Worm (Caenorhabditis elegans) whole organism, young adult: ENCODE data around the gene B0303.16.
A peak's percentile ranks its signal among the peaks of the same experiment; 100 is the strongest.

Experiments used
- B0019.2 ChIP-seq: fragments of 200-800 bp; sonication (Bioruptor generic); conservative IDR thresholded peaks from 2 replicates; pipeline ENCODE4 v1.3.6; 2022; ENCODE audit warnings: missing genetic modification reagents, missing genetic modification characterization, missing compliant biosample characterization
- C06A6.2 ChIP-seq: fragments of 200-800 bp; sonication (Bioruptor generic); conservative IDR thresholded peaks from 2 replicates; pipeline ENCODE4 v1.3.6; 2022; ENCODE audit warnings: missing genetic modification characterization, missing compliant biosample characterization
- C17E4.6 ChIP-seq: fragments of 200-800 bp; sonication (Bioruptor generic); IDR thresholded peaks from 2 replicates; pipeline ENCODE4 v1.3.6; 2022; ENCODE audit warnings: missing genetic modification reagents, missing genetic modification characterization, missing compliant biosample characterization
- F55B11.4 ChIP-seq: sonication (generic microtip); optimal IDR thresholded peaks from 2 replicates; lab custom pipeline; 2016; ENCODE audit warnings: missing compliant biosample characterization, missing genetic modification characterization, borderline replicate concordance; ENCODE audit not compliant: insufficient read depth
- F57A8.1 ChIP-seq: fragments of 200-800 bp; sonication (Bioruptor generic); optimal IDR thresholded peaks from 2 replicates; lab custom pipeline; 2018; ENCODE audit warnings: mild to moderate bottlenecking, missing genetic modification characterization, moderate library complexity, missing compliant biosample characterization
- T07F8.4 ChIP-seq: sonication (generic microtip); optimal IDR thresholded peaks from 2 replicates; lab custom pipeline; 2016; ENCODE audit warnings: mild to moderate bottlenecking, missing genetic modification characterization, moderate library complexity, missing compliant biosample characterization
- T26A5.8 ChIP-seq: sonication (generic microtip); optimal IDR thresholded peaks from 2 replicates; lab custom pipeline; 2016; ENCODE audit warnings: missing genetic modification characterization, missing compliant biosample characterization
- Y79H2A.3 ChIP-seq: fragments of 200-800 bp; sonication (Bioruptor generic); conservative IDR thresholded peaks from 2 replicates; pipeline ENCODE4 v1.3.6; 2022; ENCODE audit warnings: missing genetic modification reagents, missing genetic modification characterization, missing compliant biosample characterization
- ama-1 ChIP-seq, 3 experiments: fragments of 150-350 bp in 1 of 3; sonication (generic microtip) in 2 of 3; optimal IDR thresholded peaks; 2 replicates each; lab custom pipeline; 2014 to 2018; ENCODE audit warnings: missing biosample characterization in 2 of 3, missing genetic modification characterization in 2 of 3, missing genetic modification reagents in 2 of 3
- atf-7 ChIP-seq: sonication (generic microtip); optimal IDR thresholded peaks from 2 replicates; lab custom pipeline; 2017; ENCODE audit warnings: mild to moderate bottlenecking, missing genetic modification characterization, missing compliant biosample characterization
- athp-1 ChIP-seq: sonication (generic microtip); optimal IDR thresholded peaks from 2 replicates; lab custom pipeline; 2017; ENCODE audit warnings: mild to moderate bottlenecking, missing genetic modification characterization, missing compliant biosample characterization
- attf-3 ChIP-seq: fragments of 200-800 bp; sonication (Bioruptor generic); conservative IDR thresholded peaks from 2 replicates; pipeline ENCODE4 v1.3.6; 2022; ENCODE audit warnings: missing genetic modification reagents, missing genetic modification characterization, missing compliant biosample characterization
- ceh-100 ChIP-seq: fragments of 200-800 bp; sonication (Bioruptor generic); IDR thresholded peaks from 2 replicates; pipeline ENCODE4 v1.3.6; 2022; ENCODE audit warnings: missing genetic modification reagents, missing genetic modification characterization, missing compliant biosample characterization
- ceh-27 ChIP-seq: fragments of 200-800 bp; sonication (Bioruptor generic); optimal IDR thresholded peaks from 2 replicates; lab custom pipeline; 2018; ENCODE audit warnings: mild to moderate bottlenecking, missing genetic modification characterization, moderate library complexity, missing compliant biosample characterization
- ceh-40 ChIP-seq: fragments of 200-800 bp; sonication (Bioruptor generic); IDR thresholded peaks from 2 replicates; pipeline ENCODE4 v1.3.6; 2022; ENCODE audit warnings: missing genetic modification characterization, missing compliant biosample characterization
- ceh-58 ChIP-seq: fragments of 200-800 bp; sonication (Bioruptor generic); IDR thresholded peaks from 2 replicates; pipeline ENCODE4 v1.3.6; 2022; ENCODE audit warnings: missing genetic modification characterization, missing compliant biosample characterization
- ceh-91 ChIP-seq: fragments of 200-800 bp; sonication (Bioruptor generic); IDR thresholded peaks from 2 replicates; pipeline ENCODE4 v1.3.6; 2022; ENCODE audit warnings: missing genetic modification reagents, missing genetic modification characterization, missing compliant biosample characterization
- chd-7 ChIP-seq: sonication (generic microtip); optimal IDR thresholded peaks from 2 replicates; lab custom pipeline; 2016; ENCODE audit warnings: mild to moderate bottlenecking, missing genetic modification characterization, moderate library complexity, missing compliant biosample characterization
- dpff-1 ChIP-seq: sonication (generic microtip); optimal IDR thresholded peaks from 2 replicates; lab custom pipeline; 2017; ENCODE audit warnings: mild to moderate bottlenecking, missing genetic modification characterization, missing compliant biosample characterization
- dpl-1 ChIP-seq: fragments of 150-350 bp; optimal IDR thresholded peaks from 2 replicates; lab custom pipeline; 2014; ENCODE audit warnings: missing biosample characterization, missing genetic modification reagents, missing genetic modification characterization
- efl-1 ChIP-seq: fragments of 150-350 bp; optimal IDR thresholded peaks from 2 replicates; lab custom pipeline; 2014; ENCODE audit warnings: missing biosample characterization, missing genetic modification reagents, missing genetic modification characterization
- ekl-4 ChIP-seq: fragments of 200-800 bp; sonication (Bioruptor generic); IDR thresholded peaks from 2 replicates; pipeline ENCODE4 v1.3.6; 2022; ENCODE audit warnings: missing genetic modification reagents, missing genetic modification characterization, missing compliant biosample characterization
- him-1 ChIP-seq: sonication (generic microtip); optimal IDR thresholded peaks from 2 replicates; lab custom pipeline; 2016; ENCODE audit warnings: missing genotype, missing genetic modification reagents, missing genetic modification characterization, missing compliant biosample characterization
- hmg-1.2 ChIP-seq: fragments of 200-800 bp; sonication (Bioruptor generic); IDR thresholded peaks from 2 replicates; pipeline ENCODE4 v1.3.6; 2022; ENCODE audit warnings: missing genetic modification reagents, missing genetic modification characterization, missing compliant biosample characterization
- let-526 ChIP-seq: fragments of 200-800 bp; sonication (Bioruptor generic); IDR thresholded peaks from 2 replicates; pipeline ENCODE4 v1.3.6; 2022; ENCODE audit warnings: missing genetic modification reagents, missing genetic modification characterization, missing compliant biosample characterization
- lin-35 ChIP-seq, 3 experiments: fragments of 150-350 bp in 2 of 3; sonication (generic microtip) in 1 of 3; optimal IDR thresholded peaks; 2 replicates each; lab custom pipeline; 2014 to 2018; ENCODE audit warnings: missing biosample characterization in 3 of 3, missing genetic modification characterization in 3 of 3, missing genetic modification reagents in 3 of 3
- lin-54 ChIP-seq: fragments of 200-800 bp; sonication (Bioruptor generic); optimal IDR thresholded peaks from 2 replicates; lab custom pipeline; 2018; ENCODE audit warnings: mild to moderate bottlenecking, missing genetic modification characterization, missing compliant biosample characterization
- lsy-27 ChIP-seq: sonication (generic microtip); optimal IDR thresholded peaks from 2 replicates; lab custom pipeline; 2017; ENCODE audit warnings: missing genetic modification characterization, mild to moderate bottlenecking, missing compliant biosample characterization, antibody characterized with exemption, missing genotype, borderline replicate concordance; ENCODE audit not compliant: insufficient read depth
- madf-10 ChIP-seq: sonication (generic microtip); optimal IDR thresholded peaks from 2 replicates; lab custom pipeline; 2016; ENCODE audit warnings: mild to moderate bottlenecking, missing genetic modification characterization, missing compliant biosample characterization
- madf-3 ChIP-seq: fragments of 200-800 bp; sonication (Bioruptor generic); IDR thresholded peaks from 2 replicates; pipeline ENCODE4 v1.3.6; 2022; ENCODE audit warnings: missing genetic modification reagents, missing genetic modification characterization, missing compliant biosample characterization
- madf-8 ChIP-seq: fragments of 200-800 bp; sonication (Bioruptor generic); conservative IDR thresholded peaks from 2 replicates; pipeline ENCODE4 v1.3.6; 2022; ENCODE audit warnings: missing genetic modification reagents, missing genetic modification characterization, missing compliant biosample characterization
- nfya-1 ChIP-seq: sonication (generic microtip); optimal IDR thresholded peaks from 2 replicates; lab custom pipeline; 2017; ENCODE audit warnings: antibody characterized with exemption, missing compliant biosample characterization, missing genetic modification characterization, borderline replicate concordance; ENCODE audit not compliant: insufficient read depth
- nhr-80 ChIP-seq: sonication (generic microtip); optimal IDR thresholded peaks from 2 replicates; lab custom pipeline; 2016; ENCODE audit warnings: missing genetic modification characterization, missing compliant biosample characterization
- pbrm-1 ChIP-seq: fragments of 200-800 bp; sonication (Bioruptor generic); IDR thresholded peaks from 2 replicates; pipeline ENCODE4 v1.3.6; 2022; ENCODE audit warnings: missing genetic modification reagents, missing genetic modification characterization, missing compliant biosample characterization
- rec-8 ChIP-seq, 2 experiments: sonication (generic microtip); optimal IDR thresholded peaks; 2 replicates each; lab custom pipeline; 2016; ENCODE audit warnings: mild to moderate bottlenecking in 2 of 2, missing genetic modification characterization in 2 of 2, missing genetic modification reagents in 2 of 2, missing genotype in 2 of 2, missing biosample characterization in 1 of 2, missing compliant biosample characterization in 1 of 2, moderate library complexity in 1 of 2
- rpc-1 ChIP-seq, 2 experiments: fragments of 150-350 bp in 1 of 2; sonication (generic microtip) in 1 of 2; optimal IDR thresholded peaks; 2 replicates each; lab custom pipeline; 2014 to 2018; ENCODE audit warnings: missing biosample characterization in 1 of 2, missing genetic modification characterization in 1 of 2, missing genetic modification reagents in 1 of 2, missing genotype in 1 of 2
- snpc-1.1 ChIP-seq: sonication (generic microtip); optimal IDR thresholded peaks from 2 replicates; lab custom pipeline; 2017; ENCODE audit warnings: missing genetic modification characterization, mild to moderate bottlenecking, missing compliant biosample characterization, antibody characterized with exemption, moderate library complexity, missing genotype, missing genetic modification reagents; ENCODE audit not compliant: insufficient read depth
- snpc-3.4 ChIP-seq: sonication (generic microtip); optimal IDR thresholded peaks from 2 replicates; lab custom pipeline; 2017; ENCODE audit warnings: missing genetic modification characterization, mild to moderate bottlenecking, missing compliant biosample characterization, antibody characterized with exemption, moderate library complexity, missing genotype, missing genetic modification reagents
- sptf-2 ChIP-seq: fragments of 200-800 bp; sonication (Bioruptor generic); optimal IDR thresholded peaks from 2 replicates; lab custom pipeline; 2018; ENCODE audit warnings: mild to moderate bottlenecking, missing genetic modification characterization, missing compliant biosample characterization
- unc-130 ChIP-seq: sonication (generic microtip); optimal IDR thresholded peaks from 2 replicates; lab custom pipeline; 2016; ENCODE audit warnings: missing genetic modification reagents, missing genetic modification characterization, missing compliant biosample characterization
- unc-62 ChIP-seq: fragments of 150-350 bp; optimal IDR thresholded peaks from 2 replicates; lab custom pipeline; 2014; ENCODE audit warnings: missing biosample characterization, missing genetic modification reagents, missing genetic modification characterization
- ztf-18 ChIP-seq: sonication (generic microtip); optimal IDR thresholded peaks from 2 replicates; lab custom pipeline; 2016; ENCODE audit warnings: missing genotype, mild to moderate bottlenecking, missing genetic modification characterization, missing compliant biosample characterization
- ztf-22 ChIP-seq: fragments of 200-800 bp; sonication (Bioruptor generic); optimal IDR thresholded peaks from 2 replicates; lab custom pipeline; 2018; ENCODE audit warnings: mild to moderate bottlenecking, missing genetic modification characterization, moderate library complexity, missing compliant biosample characterization
- ztf-26 ChIP-seq: sonication (generic microtip); optimal IDR thresholded peaks from 2 replicates; lab custom pipeline; 2017; ENCODE audit warnings: missing genetic modification characterization, missing compliant biosample characterization

B0303.16 gene

ce11 chrIII:8674980-8675485 lies 29.8 kb upstream of the B0303.16 start, which contains the start of gene pgl-2 (continued):
- TF ChIP-seq unc-62 (GFP tag; lab: Kevin White, UChicago) (no peak), lin-35 (GFP tag; optimal IDR thresholded peaks at IDR 0.05; lab: Kevin White, UChicago) (no peak), pbrm-1 (GFP tag; lab: Robert Waterston, UW) (no peak)
- TF ChIP-seq, all 124 proteins: peak for 12

- TF ChIP-seq rec-8 (tag; optimal IDR thresholded peaks at IDR 0.05; lab: Kevin White, UChicago) (peak; percentile 42 to 85), lin-54 (peak; percentile 66), ceh-40 (GFP tag; lab: Robert Waterston, UW) (peak; percentile 64; the same call in 1 of the 2 replicates), him-1 (tag; lab: Kevin White, UChicago) (no peak), snpc-1.1 (tag; lab: Kevin White, UChicago) (peak; percentile 44), ceh-100 (peak; percentile 55), athp-1 (tag; lab: Kevin White, UChicago) (peak; percentile 92), F57A8.1 (GFP tag; lab: Kevin White, UChicago) (peak; percentile 15), T07F8.4 (tag; lab: Kevin White, UChicago) (peak; percentile 65), madf-10 (tag; lab: Kevin White, UChicago) (peak; percentile 70), atf-7 (peak; percentile 21), lsy-27 (tag; lab: Kevin White, UChicago) (no peak), madf-3 (GFP tag; lab: Robert Waterston, UW) (0 out of 2 replicates have a peak, but pooled peaks have one; percentile 55), C06A6.2 (no peak; the same call in 1 of the 2 replicates), ceh-27 (GFP tag; lab: Kevin White, UChicago) (peak; percentile 84), ztf-26 (tag; lab: Kevin White, UChicago) (peak; percentile 74), B0019.2 (GFP tag; lab: Robert Waterston, UW) (0 out of 2 replicates have a peak, but pooled peaks have one; percentile 21), hmg-1.2 (peak; percentile 80), efl-1 (GFP tag; lab: Kevin White, UChicago) (peak; percentile 39), C17E4.6 (no peak), ztf-18 (peak; percentile 76), Y79H2A.3 (GFP tag; lab: Robert Waterston, UW) (peak; percentile 91), ceh-91 (0 out of 2 replicates have a peak, but pooled peaks have one; percentile 33), rpc-1 (optimal IDR thresholded peaks at IDR 0.05; lab: Kevin White, UChicago) (peak; percentile 90), rpc-1 (tag; optimal IDR thresholded peaks at IDR 0.05; lab: Kevin White, UChicago) (peak; percentile 92), F55B11.4 (tag; lab: Kevin White, UChicago) (no peak), dpff-1 (tag; lab: Kevin White, UChicago) (peak; percentile 32), nhr-80 (peak; percentile 34), T26A5.8 (tag; lab: Kevin White, UChicago) (no peak), attf-3 (peak; percentile 53), ceh-58 (GFP tag; lab: Robert Waterston, UW) (no peak), ama-1 (optimal IDR thresholded peaks at IDR 0.05; lab: Kevin White, UChicago) (no peak), ama-1 (GFP tag; optimal IDR thresholded peaks at IDR 0.05; lab: Kevin White, UChicago) (peak; percentile 70 to 89), ekl-4 (GFP tag; lab: Robert Waterston, UW) (peak; percentile 67), nfya-1 (tag; lab: Kevin White, UChicago) (no peak), sptf-2 (GFP tag; lab: Kevin White, UChicago) (peak; percentile 52), madf-8 (GFP tag; lab: Robert Waterston, UW) (peak; percentile 32; the same call in 1 of the 2 replicates), chd-7 (tag; lab: Kevin White, UChicago) (peak; percentile 68), dpl-1 (GFP tag; lab: Kevin White, UChicago) (peak; percentile 11), unc-130 (peak; percentile 40), ztf-22 (GFP tag; lab: Kevin White, UChicago) (no peak), snpc-3.4 (peak; percentile 53), let-526 (GFP tag; lab: Robert Waterston, UW) (peak; percentile 78)
Observed at ce11 chrIII:8678371-8678770, 26.5 kb upstream of the B0303.16 start.
